Fruit fly (Drosophila melanogaster): ENCODE data around the gene CG12971.
A peak's percentile ranks its signal among the peaks of the same experiment; 100 is the strongest.

The CG12971 gene

DNA sequence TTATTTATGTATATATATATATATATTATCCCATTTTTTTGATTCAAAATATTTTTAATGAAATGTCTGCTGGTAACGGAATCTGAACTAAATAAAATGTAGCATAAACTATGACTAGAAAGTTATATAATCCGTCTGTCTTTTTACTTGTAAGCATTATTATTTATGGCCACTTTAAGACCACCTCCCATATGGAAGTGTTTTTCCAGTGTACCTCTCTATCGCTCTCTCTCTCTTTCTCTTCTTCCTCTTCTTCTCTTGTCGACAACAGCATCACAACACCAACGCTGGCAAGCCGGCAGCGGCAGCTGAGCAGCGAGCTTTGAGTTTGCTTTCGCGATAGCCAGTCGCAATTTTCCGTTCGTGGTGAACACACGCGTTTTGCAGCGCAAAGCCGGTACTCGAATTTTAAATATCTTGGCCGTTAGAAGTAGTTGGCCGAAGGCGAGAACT lies 25.9 kb upstream of the CG12971 start, which contains the start of gene rgn (continued):
- TF ChIP-seq CG14710 (tag; optimal IDR thresholded peaks at IDR 0.05) (no peak), ATbp (GFP tag; optimal IDR thresholded peaks at IDR 0.05) (peak; percentile 46), CG8944 (GFP tag; optimal IDR thresholded peaks at IDR 0.05) (peak; percentile 19), CG4707 (GFP tag; optimal IDR thresholded peaks at IDR 0.05) (no peak), CG9932 (GFP tag; IDR thresholded peaks at IDR 0.05) (peak; percentile 77), Dbx (GFP tag; IDR thresholded peaks at IDR 0.05) (peak; percentile 85), fu2 (GFP tag; optimal IDR thresholded peaks at IDR 0.05) (peak; percentile 52), Dek (tag; optimal IDR thresholded peaks at IDR 0.05) (peak; percentile 74), tup (GFP tag; optimal IDR thresholded peaks at IDR 0.05) (no peak), slbo (GFP tag; IDR thresholded peaks at IDR 0.05) (peak; percentile 88), slp2 (GFP tag; optimal IDR thresholded peaks at IDR 0.05) (no peak), CG12219 (GFP tag; optimal IDR thresholded peaks at IDR 0.05) (peak; percentile 37), zfh1 (GFP tag; IDR thresholded peaks at IDR 0.05) (0 out of 3 replicates have a peak, but pooled peaks have one; percentile 14), CG30431 (GFP tag; optimal IDR thresholded peaks at IDR 0.05) (peak; percentile 55), hth (optimal IDR thresholded peaks at IDR 0.05) (no peak), CG16863 (GFP tag; optimal IDR thresholded peaks at IDR 0.05) (peak; percentile 6), HLHmδ (GFP tag; optimal IDR thresholded peaks at IDR 0.05) (no peak), Elba2 (GFP tag; optimal IDR thresholded peaks at IDR 0.05) (no peak), chif (GFP tag; optimal IDR thresholded peaks at IDR 0.05) (peak in 1 of 2 experiments; percentile 18), tll (GFP tag; optimal IDR thresholded peaks at IDR 0.05) (no peak), CG3065 (GFP tag; optimal IDR thresholded peaks at IDR 0.05) (peak; percentile 44), sr (GFP tag; IDR thresholded peaks at IDR 0.05) (no peak; the same call in 2 of the 3 replicates), CG12942 (GFP tag; optimal IDR thresholded peaks at IDR 0.05) (peak; percentile 65), CG18262 (tag; optimal IDR thresholded peaks at IDR 0.05) (peak; percentile 62), CG4617 (GFP tag; optimal IDR thresholded peaks at IDR 0.05; ENCODE audit: borderline replicate concordance) (peak; percentile 30), Myb (GFP tag; optimal IDR thresholded peaks at IDR 0.05) (peak; percentile 70), CG17186 (GFP tag; optimal IDR thresholded peaks at IDR 0.05) (no peak), Nf-YC (tag; optimal IDR thresholded peaks at IDR 0.05) (peak; percentile 63), br (optimal IDR thresholded peaks at IDR 0.05) (no peak), CG5953 (GFP tag; IDR thresholded peaks at IDR 0.05) (peak; percentile 51; the same call in 1 of the 2 replicates), CG10147 (GFP tag; optimal IDR thresholded peaks at IDR 0.05) (peak; percentile 79), lbe (GFP tag; optimal IDR thresholded peaks at IDR 0.05) (no peak), crol (GFP tag; IDR thresholded peaks at IDR 0.05) (no peak), dmrt99B (tag; optimal IDR thresholded peaks at IDR 0.05) (peak; percentile 84), ems (GFP tag; optimal IDR thresholded peaks at IDR 0.05) (peak; percentile 53), CG12769 (tag; optimal IDR thresholded peaks at IDR 0.05) (peak; percentile 67), klu (GFP tag; IDR thresholded peaks at IDR 0.05) (peak; percentile 38; the same call in 1 of the 2 replicates), Hr78 (GFP tag; optimal IDR thresholded peaks at IDR 0.05) (no peak), bab2 (GFP tag; optimal IDR thresholded peaks at IDR 0.05) (peak; percentile 45), Camta (GFP tag; optimal IDR thresholded peaks at IDR 0.05) (peak; percentile 49), Side (GFP tag; optimal IDR thresholded peaks at IDR 0.05) (peak; percentile 13), CG33213 (GFP tag; optimal IDR thresholded peaks at IDR 0.05) (peak; percentile 11), CG13624 (GFP tag; optimal IDR thresholded peaks at IDR 0.05) (peak; percentile 75), E2f1 (GFP tag; IDR thresholded peaks at IDR 0.05) (peak; percentile 77), emc (GFP tag; optimal IDR thresholded peaks at IDR 0.05) (peak; percentile 23), CG32767 (GFP tag; IDR thresholded peaks at IDR 0.05) (peak; percentile 53), Oaz (GFP tag; IDR thresholded peaks at IDR 0.05) (peak; percentile 33; the same call in 1 of the 2 replicates), cad (GFP tag; optimal IDR thresholded peaks at IDR 0.05) (no peak), CG5245 (GFP tag; optimal IDR thresholded peaks at IDR 0.05) (peak; percentile 35), Jarid2 (GFP tag; optimal IDR thresholded peaks at IDR 0.05) (peak; percentile 89), CG4424 (GFP tag; optimal IDR thresholded peaks at IDR 0.05) (peak; percentile 71)
